Worm (Caenorhabditis elegans) whole organism, midembryonic: Measurements from ENCODE around the gene T27A10.6.

ENCODE experiments used
- T22C8.4 ChIP-seq: fragments of 200-800 bp; sonication (Bioruptor generic); IDR thresholded peaks from 2 replicates; pipeline ENCODE4 v1.3.6; 2022; ENCODE audit warnings: missing genetic modification characterization, missing compliant biosample characterization
- cog-1 ChIP-seq: sonication (generic microtip); optimal IDR thresholded peaks from 2 replicates; lab custom pipeline; 2016; ENCODE audit warnings: missing genetic modification characterization, missing compliant biosample characterization
- flt-1 ChIP-seq: fragments of 200-800 bp; sonication (Bioruptor generic); IDR thresholded peaks from 2 replicates; pipeline ENCODE4 v1.3.6; 2022; ENCODE audit warnings: missing genetic modification characterization, missing compliant biosample characterization
- klf-2 ChIP-seq: fragments of 200-800 bp; sonication (Bioruptor generic); conservative IDR thresholded peaks from 2 replicates; pipeline ENCODE4 v1.3.6; 2022; ENCODE audit warnings: missing genetic modification reagents, missing genetic modification characterization, missing compliant biosample characterization
- med-1 ChIP-seq: sonication (generic microtip); optimal IDR thresholded peaks from 2 replicates; lab custom pipeline; 2017; ENCODE audit warnings: missing genetic modification characterization, mild to moderate bottlenecking, missing compliant biosample characterization, antibody characterized with exemption, missing genetic modification reagents; ENCODE audit not compliant: insufficient read depth
- ref-1 ChIP-seq: fragments of 200-800 bp; sonication (Bioruptor generic); conservative IDR thresholded peaks from 2 replicates; pipeline ENCODE4 v1.3.6; 2022; ENCODE audit warnings: missing genetic modification reagents, missing genetic modification characterization, missing compliant biosample characterization
- tab-1 ChIP-seq: fragments of 200-800 bp; sonication (Bioruptor generic); IDR thresholded peaks from 2 replicates; pipeline ENCODE4 v1.3.6; 2022; ENCODE audit warnings: missing genetic modification characterization, missing compliant biosample characterization
- ztf-23 ChIP-seq: fragments of 200-800 bp; sonication (Bioruptor generic); IDR thresholded peaks from 2 replicates; pipeline ENCODE4 v1.3.6; 2022; ENCODE audit warnings: missing genetic modification reagents, missing genetic modification characterization, missing compliant biosample characterization
- ztf-29 ChIP-seq: fragments of 200-800 bp; sonication (Bioruptor generic); IDR thresholded peaks from 2 replicates; pipeline ENCODE4 v1.3.6; 2022; ENCODE audit warnings: missing genetic modification reagents, missing genetic modification characterization, missing compliant biosample characterization

T27A10.6 gene

ce11 chrX:3548716-3549115 is 47.4 kb downstream of the T27A10.6 start:
- TF ChIP-seq flt-1 (GFP tag; lab: Robert Waterston, UW) (no peak), ztf-29 (GFP tag; lab: Robert Waterston, UW) (no peak), cog-1 (tag; lab: Kevin White, UChicago) (no peak), T22C8.4 (GFP tag; lab: Robert Waterston, UW) (no peak), ztf-23 (GFP tag; lab: Robert Waterston, UW) (no peak), tab-1 (GFP tag; lab: Robert Waterston, UW) (no peak), med-1 (no peak), klf-2 (GFP tag; lab: Robert Waterston, UW) (no peak), ref-1 (GFP tag; lab: Robert Waterston, UW) (no peak)

DNA sequence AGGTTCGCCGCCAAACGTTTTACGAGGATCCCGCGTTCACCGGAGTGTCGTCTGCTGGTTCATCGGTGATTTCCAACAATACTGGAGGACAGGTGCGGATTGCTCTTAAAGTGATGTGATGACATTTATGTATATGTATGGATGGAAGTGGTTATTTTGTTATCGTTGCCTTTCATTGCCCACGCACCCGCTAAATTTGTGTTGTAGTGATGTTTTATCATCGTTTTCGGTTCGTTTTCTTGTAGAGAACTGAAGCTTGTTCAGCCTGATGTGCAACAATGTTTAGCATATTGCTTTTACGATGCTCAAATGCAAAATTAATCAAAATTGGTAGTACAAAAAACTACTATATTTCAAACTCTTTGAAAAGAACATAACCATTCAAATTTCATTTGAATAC is 48.3 kb downstream of the T27A10.6 start:
- no peak for TF ChIP-seq med-1
- TF ChIP-seq T22C8.4 (GFP tag; lab: Robert Waterston, UW) = no peak
- no peak for TF ChIP-seq ref-1 (GFP tag; lab: Robert Waterston, UW)
- no peak for TF ChIP-seq tab-1 (GFP tag; lab: Robert Waterston, UW)
- no peak for TF ChIP-seq flt-1 (GFP tag; lab: Robert Waterston, UW)
- no peak for TF ChIP-seq klf-2 (GFP tag; lab: Robert Waterston, UW)
- TF ChIP-seq ztf-29 (GFP tag; lab: Robert Waterston, UW) = no peak
- no peak for TF ChIP-seq cog-1 (tag; lab: Kevin White, UChicago)

DNA sequence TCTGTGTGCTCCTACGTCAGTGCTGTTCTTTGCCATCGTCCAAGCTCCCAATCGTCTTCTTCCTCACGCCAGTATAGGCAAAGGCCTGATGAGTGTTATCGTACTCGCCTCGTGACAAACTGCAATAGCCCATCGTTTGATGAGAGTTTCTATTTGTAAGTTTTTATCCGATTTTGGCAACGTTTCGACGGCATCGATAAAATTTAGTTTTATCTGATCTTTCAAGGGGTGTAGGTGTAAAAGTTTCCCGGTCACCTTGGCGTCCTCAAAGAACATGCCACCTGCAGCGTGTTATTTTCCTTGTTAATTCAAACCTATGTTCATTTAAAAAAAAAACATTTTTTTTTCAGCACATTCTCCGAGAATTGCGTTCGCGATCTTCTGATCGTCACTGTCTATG is 49.1 kb downstream of the T27A10.6 start:
- no peak for TF ChIP-seq tab-1 (GFP tag; lab: Robert Waterston, UW)
- TF ChIP-seq ref-1 (GFP tag; lab: Robert Waterston, UW) = no peak
- TF ChIP-seq ztf-29 (GFP tag; lab: Robert Waterston, UW) = no peak
- no peak for TF ChIP-seq cog-1 (tag; lab: Kevin White, UChicago)
- TF ChIP-seq ztf-23 (GFP tag; lab: Robert Waterston, UW) = no peak

ce11 chrX:3542242-3542641 is 53.9 kb downstream of the T27A10.6 start, which contains the start of gene rgs-7:
rgs-7 (plus strand) TSS chrX:3542542.
- no peak for TF ChIP-seq tab-1 (GFP tag; lab: Robert Waterston, UW)
- no peak for TF ChIP-seq ztf-23 (GFP tag; lab: Robert Waterston, UW)
- TF ChIP-seq T22C8.4 (GFP tag; lab: Robert Waterston, UW) = no peak
- TF ChIP-seq klf-2 (GFP tag; lab: Robert Waterston, UW) = no peak
- no peak for TF ChIP-seq ztf-29 (GFP tag; lab: Robert Waterston, UW)
- no peak for TF ChIP-seq ref-1 (GFP tag; lab: Robert Waterston, UW)
- no peak for TF ChIP-seq med-1
- TF ChIP-seq flt-1 (GFP tag; lab: Robert Waterston, UW) = no peak
- no peak for TF ChIP-seq cog-1 (tag; lab: Kevin White, UChicago)

ce11 chrX:3540861-3541260 is 55.3 kb downstream of the T27A10.6 start:
- no peak for TF ChIP-seq T22C8.4 (GFP tag; lab: Robert Waterston, UW)
- TF ChIP-seq klf-2 (GFP tag; lab: Robert Waterston, UW) = no peak
- 0 out of 2 replicates have a peak, but pooled peaks have one; percentile 43 for TF ChIP-seq flt-1 (GFP tag; lab: Robert Waterston, UW)
- peak; percentile 27 for TF ChIP-seq cog-1 (tag; lab: Kevin White, UChicago)
- TF ChIP-seq ref-1 (GFP tag; lab: Robert Waterston, UW) = no peak
- TF ChIP-seq tab-1 (GFP tag; lab: Robert Waterston, UW) = peak; percentile 50; the same call in 1 of the 2 replicates
- TF ChIP-seq ztf-23 (GFP tag; lab: Robert Waterston, UW) = no peak
- no peak for TF ChIP-seq ztf-29 (GFP tag; lab: Robert Waterston, UW)
- no peak for TF ChIP-seq med-1
